Worm (Caenorhabditis elegans) whole organism, L1 larva: ENCODE data around the gene dagl-2.

Experiments
- C04F5.9 ChIP-seq: sonication (generic microtip); optimal IDR thresholded peaks from 2 replicates; lab custom pipeline; 2016; ENCODE audit warnings: missing genetic modification characterization, missing compliant biosample characterization
- F16B12.6 ChIP-seq: fragments of 150-350 bp; optimal IDR thresholded peaks from 2 replicates; lab custom pipeline; 2014; ENCODE audit warnings: missing biosample characterization, missing genetic modification characterization
- Y116A8C.19 ChIP-seq: sonication (generic microtip); optimal IDR thresholded peaks from 2 replicates; lab custom pipeline; 2016; ENCODE audit warnings: missing compliant biosample characterization, missing genetic modification characterization, borderline replicate concordance
- aha-1 ChIP-seq: fragments of 150-350 bp; optimal IDR thresholded peaks from 2 replicates; lab custom pipeline; 2014; ENCODE audit warnings: missing biosample characterization, missing genetic modification characterization
- alr-1 ChIP-seq: fragments of 200-800 bp; sonication (Bioruptor generic); optimal IDR thresholded peaks from 2 replicates; lab custom pipeline; 2018; ENCODE audit warnings: borderline replicate concordance, mild to moderate bottlenecking, missing genetic modification characterization, missing compliant biosample characterization
- aly-2 ChIP-seq: fragments of 150-350 bp; optimal IDR thresholded peaks from 2 replicates; lab custom pipeline; 2014; ENCODE audit warnings: missing biosample characterization, missing genetic modification characterization
- ama-1 ChIP-seq: fragments of 150-350 bp; optimal IDR thresholded peaks from 2 replicates; lab custom pipeline; 2014
- ceh-8 ChIP-seq: fragments of 200-800 bp; sonication (Bioruptor generic); optimal IDR thresholded peaks from 2 replicates; lab custom pipeline; 2018; ENCODE audit warnings: mild to moderate bottlenecking, missing genetic modification characterization, moderate library complexity, missing compliant biosample characterization
- ceh-90 ChIP-seq: sonication (generic microtip); optimal IDR thresholded peaks from 2 replicates; lab custom pipeline; 2016; ENCODE audit warnings: missing genetic modification characterization, missing compliant biosample characterization
- ces-1 ChIP-seq: fragments of 150-350 bp; optimal IDR thresholded peaks from 2 replicates; lab custom pipeline; 2014; ENCODE audit warnings: missing biosample characterization, missing genetic modification reagents, missing genetic modification characterization
- egl-13 ChIP-seq: sonication (generic microtip); optimal IDR thresholded peaks from 2 replicates; lab custom pipeline; 2016; ENCODE audit warnings: missing genotype, missing genetic modification reagents, missing genetic modification characterization, missing compliant biosample characterization
- elt-2 ChIP-seq: sonication (generic microtip); optimal IDR thresholded peaks from 2 replicates; lab custom pipeline; 2016; ENCODE audit warnings: missing genetic modification characterization, mild to moderate bottlenecking, inconsistent platforms, missing compliant biosample characterization, missing genetic modification reagents
- elt-3 ChIP-seq, 6 experiments: fragments of 150-350 bp in 1 of 6; sonication (generic microtip); optimal IDR thresholded peaks; 2 replicates each; lab custom pipeline; 2017 to 2018; ENCODE audit warnings: missing biosample characterization in 6 of 6, missing genetic modification characterization in 6 of 6, inconsistent platforms in 1 of 6
- fkh-10 ChIP-seq: sonication (generic microtip); optimal IDR thresholded peaks from 2 replicates; lab custom pipeline; 2017; ENCODE audit warnings: missing biosample characterization, missing genetic modification reagents, missing genetic modification characterization
- fkh-4 ChIP-seq: sonication (generic microtip); optimal IDR thresholded peaks from 2 replicates; lab custom pipeline; 2016; ENCODE audit warnings: missing compliant biosample characterization, missing genetic modification characterization, borderline replicate concordance
- fkh-8 ChIP-seq: sonication (generic microtip); optimal IDR thresholded peaks from 2 replicates; lab custom pipeline; 2016; ENCODE audit warnings: mild to moderate bottlenecking, missing genetic modification characterization, missing compliant biosample characterization
- hlh-17 ChIP-seq: fragments of 200-800 bp; sonication (Bioruptor generic); optimal IDR thresholded peaks from 2 replicates; lab custom pipeline; 2018; ENCODE audit warnings: missing genetic modification characterization, mild to moderate bottlenecking, missing compliant biosample characterization, moderate library complexity, borderline replicate concordance
- hlh-4 ChIP-seq: sonication (generic microtip); optimal IDR thresholded peaks from 2 replicates; lab custom pipeline; 2016; ENCODE audit warnings: mild to moderate bottlenecking, missing genetic modification characterization, missing compliant biosample characterization
- isw-1 ChIP-seq: fragments of 200-800 bp; sonication (Bioruptor generic); IDR thresholded peaks from 2 replicates; pipeline ENCODE4 v1.3.6; 2022; ENCODE audit warnings: missing genetic modification characterization, missing compliant biosample characterization
- jun-1 ChIP-seq: fragments of 150-350 bp; optimal IDR thresholded peaks from 2 replicates; lab custom pipeline; 2014; ENCODE audit warnings: missing biosample characterization, missing genetic modification reagents, missing genetic modification characterization
- lin-15B ChIP-seq: fragments of 150-350 bp; sonication (generic microtip); optimal IDR thresholded peaks from 3 replicates; lab custom pipeline; 2014; ENCODE audit warnings: missing biosample characterization, missing genetic modification characterization
- lin-35 ChIP-seq, 2 experiments: fragments of 150-350 bp; optimal IDR thresholded peaks; 2 replicates each; lab custom pipeline; 2014; ENCODE audit warnings: missing biosample characterization in 2 of 2, missing genetic modification characterization in 2 of 2, missing genetic modification reagents in 2 of 2
- lir-3 ChIP-seq: sonication (generic microtip); optimal IDR thresholded peaks from 2 replicates; lab custom pipeline; 2016; ENCODE audit warnings: mild to moderate bottlenecking, missing genetic modification characterization, moderate library complexity, missing compliant biosample characterization; ENCODE audit not compliant: poor library complexity
- mdl-1 ChIP-seq, 2 experiments: fragments of 150-350 bp; optimal IDR thresholded peaks; 2 replicates each; lab custom pipeline; 2014 to 2017; ENCODE audit warnings: missing biosample characterization in 2 of 2, missing genetic modification characterization in 2 of 2, inconsistent platforms in 1 of 2
- mef-2 ChIP-seq: fragments of 150-350 bp; optimal IDR thresholded peaks from 2 replicates; lab custom pipeline; 2014; ENCODE audit warnings: missing biosample characterization, missing genetic modification characterization
- nhr-11 ChIP-seq: fragments of 150-350 bp; optimal IDR thresholded peaks from 2 replicates; lab custom pipeline; 2014; ENCODE audit warnings: missing biosample characterization, missing genetic modification characterization
- nhr-19 ChIP-seq: fragments of 200-800 bp; sonication (Bioruptor generic); conservative IDR thresholded peaks from 2 replicates; pipeline ENCODE4 v1.3.6; 2022; ENCODE audit warnings: missing genetic modification characterization, missing compliant biosample characterization
- nhr-20 ChIP-seq: sonication (generic microtip); optimal IDR thresholded peaks from 2 replicates; lab custom pipeline; 2016; ENCODE audit warnings: mild to moderate bottlenecking, missing genetic modification characterization, missing compliant biosample characterization
- nhr-237 ChIP-seq: fragments of 150-350 bp; optimal IDR thresholded peaks from 2 replicates; lab custom pipeline; 2014; ENCODE audit warnings: missing biosample characterization, missing genetic modification characterization
- nhr-28 ChIP-seq: fragments of 150-350 bp; optimal IDR thresholded peaks from 2 replicates; lab custom pipeline; 2014; ENCODE audit warnings: missing biosample characterization, missing genetic modification characterization
- nhr-71 ChIP-seq: sonication (generic microtip); optimal IDR thresholded peaks from 2 replicates; lab custom pipeline; 2016; ENCODE audit warnings: mild to moderate bottlenecking, missing genetic modification characterization, moderate library complexity, missing compliant biosample characterization
- nhr-77 ChIP-seq: fragments of 150-350 bp; optimal IDR thresholded peaks from 2 replicates; lab custom pipeline; 2014; ENCODE audit warnings: missing biosample characterization, missing genetic modification characterization
- nhr-84 ChIP-seq: sonication (generic microtip); optimal IDR thresholded peaks from 2 replicates; lab custom pipeline; 2017; ENCODE audit warnings: missing biosample characterization, missing genetic modification characterization
- nhr-85 ChIP-seq: sonication (generic microtip); peaks from one replicate; lab custom pipeline; 2016; ENCODE audit warnings: missing genetic modification characterization, inconsistent platforms, missing compliant biosample characterization
- nhr-90 ChIP-seq: sonication (generic microtip); optimal IDR thresholded peaks from 2 replicates; lab custom pipeline; 2016; ENCODE audit warnings: mild to moderate bottlenecking, missing genetic modification characterization, missing compliant biosample characterization; ENCODE audit not compliant: poor library complexity
- pag-3 ChIP-seq: sonication (generic microtip); optimal IDR thresholded peaks from 2 replicates; lab custom pipeline; 2017; ENCODE audit warnings: missing genetic modification characterization, mild to moderate bottlenecking, missing compliant biosample characterization, antibody characterized with exemption, borderline replicate concordance; ENCODE audit not compliant: insufficient read depth
- pqm-1 ChIP-seq: sonication (generic microtip); optimal IDR thresholded peaks from 3 replicates; lab custom pipeline; 2017; ENCODE audit warnings: missing biosample characterization, missing genetic modification characterization
- skn-1 ChIP-seq: fragments of 150-350 bp; optimal IDR thresholded peaks from 2 replicates; lab custom pipeline; 2014; ENCODE audit warnings: missing biosample characterization, missing genetic modification characterization
- snu-23 ChIP-seq: sonication (generic microtip); optimal IDR thresholded peaks from 2 replicates; lab custom pipeline; 2016; ENCODE audit warnings: missing genetic modification characterization, missing compliant biosample characterization
- sptf-1 ChIP-seq: fragments of 150-350 bp; optimal IDR thresholded peaks from 2 replicates; lab custom pipeline; 2014; ENCODE audit warnings: missing biosample characterization, missing genetic modification characterization
- sup-37 ChIP-seq: fragments of 200-800 bp; sonication (Bioruptor generic); optimal IDR thresholded peaks from 2 replicates; lab custom pipeline; 2018; ENCODE audit warnings: mild to moderate bottlenecking, missing genetic modification characterization, missing compliant biosample characterization
- swsn-7 ChIP-seq: sonication (generic microtip); optimal IDR thresholded peaks from 2 replicates; lab custom pipeline; 2016; ENCODE audit warnings: missing genetic modification characterization, missing compliant biosample characterization
- tbx-2 ChIP-seq: sonication (generic microtip); optimal IDR thresholded peaks from 2 replicates; lab custom pipeline; 2016; ENCODE audit warnings: missing genetic modification characterization, missing compliant biosample characterization
- tlp-1 ChIP-seq: fragments of 150-350 bp; optimal IDR thresholded peaks from 2 replicates; lab custom pipeline; 2014; ENCODE audit warnings: missing biosample characterization, missing genetic modification characterization
- unc-130 ChIP-seq: fragments of 150-350 bp; optimal IDR thresholded peaks from 2 replicates; lab custom pipeline; 2017; ENCODE audit warnings: missing biosample characterization, missing genetic modification characterization, inconsistent platforms
- unc-30 ChIP-seq: sonication (generic microtip); optimal IDR thresholded peaks from 2 replicates; lab custom pipeline; 2017; ENCODE audit warnings: missing biosample characterization, missing genetic modification characterization
- unc-86 ChIP-seq: sonication (generic microtip); optimal IDR thresholded peaks from 2 replicates; lab custom pipeline; 2016; ENCODE audit warnings: missing genetic modification characterization, missing compliant biosample characterization
- unc-98 ChIP-seq: fragments of 200-800 bp; sonication (Bioruptor generic); IDR thresholded peaks from 2 replicates; pipeline ENCODE4 v1.3.6; 2022; ENCODE audit warnings: missing genetic modification characterization, missing compliant biosample characterization
- vab-15 ChIP-seq: sonication (generic microtip); optimal IDR thresholded peaks from 2 replicates; lab custom pipeline; 2017; ENCODE audit warnings: missing genotype, mild to moderate bottlenecking, missing genetic modification characterization, missing compliant biosample characterization
- zag-1 ChIP-seq: fragments of 150-350 bp; optimal IDR thresholded peaks from 2 replicates; lab custom pipeline; 2014; ENCODE audit warnings: missing biosample characterization, missing genetic modification characterization
- zip-4 ChIP-seq: fragments of 200-800 bp; sonication (Bioruptor generic); optimal IDR thresholded peaks from 2 replicates; lab custom pipeline; 2018; ENCODE audit warnings: mild to moderate bottlenecking, missing genetic modification characterization, moderate library complexity, missing compliant biosample characterization
- ztf-11 ChIP-seq, 2 experiments: sonication (generic microtip); optimal IDR thresholded peaks; 2 replicates each; lab custom pipeline; 2016 to 2017; ENCODE audit warnings: missing genetic modification characterization in 2 of 2, missing biosample characterization in 1 of 2, missing compliant biosample characterization in 1 of 2
- ztf-4 ChIP-seq: fragments of 150-350 bp; optimal IDR thresholded peaks from 2 replicates; lab custom pipeline; 2014; ENCODE audit warnings: missing biosample characterization, missing genetic modification characterization

The dagl-2 gene

DNA sequence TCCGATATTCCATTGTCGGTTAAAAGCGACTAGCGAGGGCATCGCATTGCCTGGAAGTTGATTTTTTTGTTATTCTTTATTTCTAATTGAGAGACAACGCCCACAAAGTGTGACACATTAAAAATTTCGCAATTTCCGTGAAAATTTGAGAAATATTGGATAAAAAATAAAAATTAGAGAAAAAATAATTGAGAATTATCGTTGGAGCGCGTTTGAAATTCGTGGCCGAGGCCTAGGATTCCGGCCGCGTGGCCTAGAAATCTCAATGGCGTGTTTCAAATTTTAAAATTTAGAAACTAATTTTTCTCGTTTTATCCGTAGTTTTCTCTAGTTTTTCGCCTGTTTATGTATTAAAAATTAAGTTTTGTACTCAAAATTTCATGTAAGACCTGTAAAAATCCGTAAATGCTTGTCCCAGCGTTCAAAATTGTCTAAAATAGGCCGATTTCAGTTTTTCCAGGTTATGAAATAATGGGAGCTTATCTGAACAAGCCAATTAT, at the start of gene dagl-2, which contains the start of gene ppm-1.G:
Gene dagl-2, minus strand, starts transcription at position 52 of the 500 bp plus-strand sequence.
Gene ppm-1.G, plus strand, starts transcription at position 450 of the 500 bp plus-strand sequence.
- TF ChIP-seq nhr-20 (tag; lab: Kevin White, UChicago) (peak; percentile 80), unc-130 (peak; percentile 68), ztf-11 (tag; optimal IDR thresholded peaks at IDR 0.05; lab: Kevin White, UChicago) (peak in 1 of 2 experiments; percentile 82), Y116A8C.19 (tag; lab: Kevin White, UChicago) (peak; percentile 5), nhr-237 (no peak), tlp-1 (tag; lab: Kevin White, UChicago) (no peak), vab-15 (tag; lab: Kevin White, UChicago) (peak; percentile 73), unc-86 (tag; lab: Kevin White, UChicago) (peak; percentile 61), snu-23 (GFP tag; lab: Kevin White, UChicago) (peak; percentile 83), ceh-8 (GFP tag; lab: Kevin White, UChicago) (peak; percentile 79), pag-3 (tag; lab: Kevin White, UChicago) (no peak), nhr-84 (no peak), nhr-28 (no peak), mef-2 (tag; lab: Kevin White, UChicago) (no peak), fkh-10 (GFP tag; lab: Kevin White, UChicago) (peak; percentile 19), lin-35 (GFP tag; optimal IDR thresholded peaks at IDR 0.05; lab: Kevin White, UChicago) (peak; percentile 76 to 84), ama-1 (no peak), nhr-77 (tag; lab: Kevin White, UChicago) (peak; percentile 42), lir-3 (tag; lab: Kevin White, UChicago) (peak; percentile 90), sptf-1 (tag; lab: Kevin White, UChicago) (no peak), lin-15B (peak; percentile 93), nhr-11 (tag; lab: Kevin White, UChicago) (no peak), unc-98 (GFP tag; lab: Robert Waterston, UW) (peak; percentile 73), pqm-1 (tag; lab: Kevin White, UChicago) (no peak), isw-1 (GFP tag; lab: Robert Waterston, UW) (peak; percentile 72), zag-1 (tag; lab: Kevin White, UChicago) (no peak), aly-2 (tag; lab: Kevin White, UChicago) (no peak), nhr-19 (peak; percentile 55), elt-2 (tag; lab: Kevin White, UChicago) (peak; percentile 37), ces-1 (no peak), mdl-1 (tag; optimal IDR thresholded peaks at IDR 0.05; lab: Kevin White, UChicago) (peak in 1 of 2 experiments; percentile 22), elt-3 (tag; optimal IDR thresholded peaks at IDR 0.05; lab: Kevin White, UChicago) (peak in 1 of 6 experiments; percentile 67), swsn-7 (tag; lab: Kevin White, UChicago) (peak; percentile 78), nhr-85 (tag; lab: Kevin White, UChicago) (peak; percentile 92), C04F5.9 (tag; lab: Kevin White, UChicago) (peak; percentile 68), jun-1 (peak; percentile 52), fkh-4 (tag; lab: Kevin White, UChicago) (peak; percentile 75), fkh-8 (tag; lab: Kevin White, UChicago) (peak; percentile 91), alr-1 (tag; lab: Kevin White, UChicago) (no peak), aha-1 (tag; lab: Kevin White, UChicago) (no peak), egl-13 (peak; percentile 74), tbx-2 (tag; lab: Kevin White, UChicago) (peak; percentile 87), zip-4 (GFP tag; lab: Kevin White, UChicago) (peak; percentile 90), nhr-90 (tag; lab: Kevin White, UChicago) (peak; percentile 86), ztf-4 (tag; lab: Kevin White, UChicago) (no peak), hlh-4 (tag; lab: Kevin White, UChicago) (no peak), ceh-90 (tag; lab: Kevin White, UChicago) (peak; percentile 91), hlh-17 (no peak), F16B12.6 (tag; lab: Kevin White, UChicago) (peak; percentile 12), unc-30 (tag; lab: Kevin White, UChicago) (no peak), skn-1 (peak; percentile 85), sup-37 (GFP tag; lab: Kevin White, UChicago) (no peak), nhr-71 (tag; lab: Kevin White, UChicago) (peak; percentile 90)
